Worm (Caenorhabditis elegans): ENCODE results near the gene cyn-3.

Gene cyn-3

DNA sequence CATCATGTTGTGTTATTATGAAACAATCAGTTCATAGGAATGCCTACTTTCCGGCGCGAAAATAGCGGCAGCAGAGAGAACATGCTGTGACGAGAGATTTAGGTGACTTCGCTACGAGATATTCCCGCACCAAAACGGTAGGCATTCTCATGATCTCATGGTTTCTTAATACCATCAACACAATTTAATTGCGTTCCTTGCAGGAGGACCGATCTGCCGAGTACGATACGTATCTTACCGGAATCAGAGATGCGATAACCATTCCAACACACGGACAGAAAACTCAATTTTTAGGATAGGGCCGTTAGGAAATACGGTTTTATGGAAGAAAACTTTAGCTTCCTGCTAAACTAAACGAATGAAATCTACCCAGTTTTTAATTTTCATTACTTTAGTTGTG lies 40.9 kb upstream of the cyn-3 start, which contains the start of gene T09F5.1:
TSS of gene T09F5.1 (plus strand) at position 301 of the 400 bp plus-strand sequence.
- TF ChIP-seq ceh-48 (tag; optimal IDR thresholded peaks at IDR 0.05) (no peak), pag-3 (tag; optimal IDR thresholded peaks at IDR 0.05; ENCODE audit: borderline replicate concordance) (no peak), nfya-1 (tag; optimal IDR thresholded peaks at IDR 0.05) (no peak), pax-1 (tag; optimal IDR thresholded peaks at IDR 0.05) (no peak), rnt-1 (tag; optimal IDR thresholded peaks at IDR 0.05) (peak; percentile 5), fax-1 (tag; optimal IDR thresholded peaks at IDR 0.05) (no peak), pat-9 (tag; optimal IDR thresholded peaks at IDR 0.05) (no peak), nhr-232 (tag; optimal IDR thresholded peaks at IDR 0.05) (no peak)

DNA sequence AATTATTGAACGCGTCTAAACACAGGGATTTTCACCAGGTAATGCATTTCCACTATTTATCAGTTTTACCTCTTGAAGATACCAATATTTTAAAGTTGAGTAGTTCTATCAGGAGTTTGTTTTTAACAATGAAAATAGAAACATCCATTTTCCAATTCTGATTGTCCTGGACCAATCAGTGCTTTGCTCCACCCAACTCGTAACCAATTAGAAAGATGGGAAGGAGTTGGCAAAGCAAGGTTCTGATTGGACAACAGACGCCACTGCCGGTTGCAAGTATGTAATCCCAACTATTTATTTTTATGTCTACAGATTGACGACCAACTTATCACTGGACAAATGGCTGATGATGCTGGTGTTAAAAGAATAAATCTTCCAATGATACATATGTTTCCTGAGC lies 39.6 kb upstream of the cyn-3 start:
- TF ChIP-seq nfya-1 (tag; optimal IDR thresholded peaks at IDR 0.05), result peak; percentile 69
- no peak for TF ChIP-seq ttx-3 (tag; optimal IDR thresholded peaks at IDR 0.05)

DNA sequence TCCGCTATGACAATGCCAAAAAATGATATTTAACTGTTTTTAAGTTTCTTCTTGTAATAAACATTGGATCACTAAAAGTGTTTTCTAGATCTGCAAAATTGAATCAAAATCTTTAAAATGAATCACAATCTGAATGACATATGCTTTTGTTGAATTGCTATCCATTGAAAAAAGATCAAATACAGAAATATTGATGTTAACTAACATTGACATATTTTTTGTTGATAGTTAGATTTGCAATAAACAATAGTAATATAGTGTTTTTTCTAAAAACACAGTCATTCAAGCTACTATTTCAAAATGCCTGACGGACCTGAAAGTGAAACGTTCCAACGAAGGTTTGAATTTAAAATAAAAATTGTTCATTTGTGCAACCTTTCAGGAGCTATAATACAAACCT lies 39.1 kb upstream of the cyn-3 start, which contains the start of gene T09F5.2:
TSS of gene T09F5.2 (plus strand) at position 301 of the 400 bp plus-strand sequence.
- TF ChIP-seq pqm-1 (tag; optimal IDR thresholded peaks at IDR 0.05), result no peak
- no peak for TF ChIP-seq ahr-1 (tag; optimal IDR thresholded peaks at IDR 0.05)
- TF ChIP-seq ztf-16 (tag; optimal IDR thresholded peaks at IDR 0.05), result no peak
- no peak for TF ChIP-seq madf-2 (tag; optimal IDR thresholded peaks at IDR 0.05)

- TF ChIP-seq ceh-45 (GFP tag; IDR thresholded peaks at IDR 0.05) (no peak), elt-4 (tag; optimal IDR thresholded peaks at IDR 0.05) (no peak), madf-2 (tag; optimal IDR thresholded peaks at IDR 0.05) (no peak), tbx-2 (tag; optimal IDR thresholded peaks at IDR 0.05) (no peak), dve-1 (tag; optimal IDR thresholded peaks at IDR 0.05) (no peak), npax-4 (tag; optimal IDR thresholded peaks at IDR 0.05) (no peak), unc-42 (tag; optimal IDR thresholded peaks at IDR 0.05) (no peak), fkh-6 (tag; optimal IDR thresholded peaks at IDR 0.05) (no peak), ref-2 (tag; optimal IDR thresholded peaks at IDR 0.05) (no peak), odd-2 (tag; optimal IDR thresholded peaks at IDR 0.05) (no peak), dmd-4 (tag; optimal IDR thresholded peaks at IDR 0.05; ENCODE audit: borderline replicate concordance) (no peak), pros-1 (tag; optimal IDR thresholded peaks at IDR 0.05) (no peak), zip-5 (tag; optimal IDR thresholded peaks at IDR 0.05) (no peak), nfya-1 (tag; optimal IDR thresholded peaks at IDR 0.05) (no peak), pag-3 (tag; optimal IDR thresholded peaks at IDR 0.05; ENCODE audit: borderline replicate concordance) (no peak)
Measured at ce11 chrV:15152010-15152409, 37.7 kb upstream of the cyn-3 start.

DNA sequence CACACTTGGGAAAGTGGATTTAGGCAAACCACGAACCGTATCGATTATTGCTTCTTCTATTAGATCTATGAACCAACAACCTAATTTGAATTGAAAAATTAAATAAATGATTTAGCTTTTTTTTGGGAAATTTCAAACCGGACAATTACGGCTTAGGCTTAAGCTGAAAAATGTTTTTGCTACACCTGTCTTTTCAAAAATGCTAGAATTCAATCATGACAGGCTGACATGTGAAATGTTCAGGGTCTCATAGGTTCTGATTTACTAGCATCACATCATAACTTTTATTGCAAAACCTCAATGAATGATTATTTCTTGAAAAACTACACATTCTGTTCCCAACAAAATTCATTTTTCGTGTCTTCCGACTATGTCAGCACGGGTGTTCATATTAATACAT lies 36.5 kb upstream of the cyn-3 start, which contains the start of gene srh-55:
TSS of gene srh-55 (plus strand) at position 301 of the 400 bp plus-strand sequence.
- no peak for TF ChIP-seq ttx-3 (tag; optimal IDR thresholded peaks at IDR 0.05)
- no peak for TF ChIP-seq C38D4.7 (GFP tag; optimal IDR thresholded peaks at IDR 0.05)
- no peak for TF ChIP-seq nfya-1 (tag; optimal IDR thresholded peaks at IDR 0.05)
- TF ChIP-seq sox-2 (GFP tag; IDR thresholded peaks at IDR 0.05), result no peak
- TF ChIP-seq pros-1 (tag; optimal IDR thresholded peaks at IDR 0.05), result no peak
- no peak for TF ChIP-seq pax-1 (tag; optimal IDR thresholded peaks at IDR 0.05)
- TF ChIP-seq ceh-45 (GFP tag; IDR thresholded peaks at IDR 0.05), result no peak
- TF ChIP-seq pqm-1 (tag; optimal IDR thresholded peaks at IDR 0.05), result no peak
- TF ChIP-seq tbx-2 (tag; optimal IDR thresholded peaks at IDR 0.05), result no peak
- TF ChIP-seq tbx-7 (tag; optimal IDR thresholded peaks at IDR 0.05), result no peak
- TF ChIP-seq ceh-31 (tag; optimal IDR thresholded peaks at IDR 0.05), result no peak

- TF ChIP-seq madf-2 (tag; optimal IDR thresholded peaks at IDR 0.05) (no peak), ceh-48 (tag; optimal IDR thresholded peaks at IDR 0.05) (no peak), ztf-16 (tag; optimal IDR thresholded peaks at IDR 0.05) (no peak), pqm-1 (tag; optimal IDR thresholded peaks at IDR 0.05) (no peak), ceh-2 (tag; optimal IDR thresholded peaks at IDR 0.05) (no peak), pros-1 (tag; optimal IDR thresholded peaks at IDR 0.05) (no peak), ceh-6 (GFP tag; optimal IDR thresholded peaks at IDR 0.05) (no peak), fkh-10 (GFP tag; optimal IDR thresholded peaks at IDR 0.05) (no peak), pha-4 (tag; optimal IDR thresholded peaks at IDR 0.05) (no peak), ahr-1 (tag; optimal IDR thresholded peaks at IDR 0.05) (no peak), unc-86 (tag; optimal IDR thresholded peaks at IDR 0.05) (no peak), eyg-1 (tag; optimal IDR thresholded peaks at IDR 0.05) (no peak), ceh-14 (tag; optimal IDR thresholded peaks at IDR 0.05) (no peak), pha-2 (tag; optimal IDR thresholded peaks at IDR 0.05) (no peak), elt-2 (tag; optimal IDR thresholded peaks at IDR 0.05) (no peak), rnt-1 (tag; optimal IDR thresholded peaks at IDR 0.05) (no peak), zip-5 (tag; optimal IDR thresholded peaks at IDR 0.05) (no peak), unc-55 (GFP tag; optimal IDR thresholded peaks at IDR 0.05) (no peak), F13H6.1 (tag; optimal IDR thresholded peaks at IDR 0.05) (no peak)
Measured at ce11 chrV:15156504-15156903, 33.2 kb upstream of the cyn-3 start.
